Worm (Caenorhabditis elegans): ENCODE results near the gene tth-1.

ce11 chrX:8444922-8445321 lies 21.4 kb upstream of the tth-1 start:
- TF ChIP-seq fkh-6 (tag; optimal IDR thresholded peaks at IDR 0.05) (no peak), T23F11.4 (GFP tag; optimal IDR thresholded peaks at IDR 0.05) (no peak), nfya-1 (tag; optimal IDR thresholded peaks at IDR 0.05) (no peak), elt-4 (tag; optimal IDR thresholded peaks at IDR 0.05) (no peak), pha-4 (tag; optimal IDR thresholded peaks at IDR 0.05) (no peak), pqm-1 (tag; optimal IDR thresholded peaks at IDR 0.05) (no peak), tbx-7 (tag; optimal IDR thresholded peaks at IDR 0.05) (no peak), hlh-30 (tag; optimal IDR thresholded peaks at IDR 0.05; ENCODE audit: insufficient read depth) (no peak)

All from whole organism, late embryonic.